Worm (Caenorhabditis elegans) whole organism, L2 larva: Measurements from ENCODE around the gene C08F11.10.

Experiments
- C34F6.9 ChIP-seq: fragments of 150-350 bp; optimal IDR thresholded peaks from 2 replicates; lab custom pipeline; 2014; ENCODE audit warnings: missing biosample characterization, missing genetic modification characterization
- F13H6.1 ChIP-seq: sonication (generic microtip); optimal IDR thresholded peaks from 2 replicates; lab custom pipeline; 2016; ENCODE audit warnings: missing genetic modification characterization, missing compliant biosample characterization
- R02D3.7 ChIP-seq: fragments of 150-350 bp; optimal IDR thresholded peaks from 2 replicates; lab custom pipeline; 2014; ENCODE audit warnings: missing biosample characterization, missing genetic modification characterization
- Y55F3AM.14 ChIP-seq: fragments of 200-800 bp; sonication (Bioruptor generic); optimal IDR thresholded peaks from 2 replicates; lab custom pipeline; 2018; ENCODE audit warnings: mild to moderate bottlenecking, missing genetic modification characterization, missing compliant biosample characterization
- aly-2 ChIP-seq: fragments of 150-350 bp; optimal IDR thresholded peaks from 2 replicates; lab custom pipeline; 2014; ENCODE audit warnings: missing biosample characterization, missing genetic modification characterization
- ama-1 ChIP-seq: fragments of 150-350 bp; optimal IDR thresholded peaks from 2 replicates; lab custom pipeline; 2018; ENCODE audit warnings: inconsistent platforms
- blmp-1 ChIP-seq: sonication (generic microtip); optimal IDR thresholded peaks from 2 replicates; lab custom pipeline; 2017; ENCODE audit warnings: missing genetic modification characterization, mild to moderate bottlenecking, missing compliant biosample characterization, antibody characterized with exemption, moderate library complexity; ENCODE audit not compliant: insufficient read depth
- ceh-82 ChIP-seq: fragments of 150-350 bp; optimal IDR thresholded peaks from 2 replicates; lab custom pipeline; 2014; ENCODE audit warnings: missing biosample characterization, missing genetic modification characterization
- dmd-4 ChIP-seq: sonication (generic microtip); optimal IDR thresholded peaks from 2 replicates; lab custom pipeline; 2017; ENCODE audit warnings: missing biosample characterization, missing genetic modification characterization
- egl-27 ChIP-seq: sonication (generic microtip); optimal IDR thresholded peaks from 3 replicates; lab custom pipeline; 2017; ENCODE audit warnings: missing biosample characterization, missing genetic modification reagents, missing genetic modification characterization
- elt-1 ChIP-seq: fragments of 150-350 bp; optimal IDR thresholded peaks from 2 replicates; lab custom pipeline; 2014; ENCODE audit warnings: missing biosample characterization, missing genetic modification characterization
- elt-3 ChIP-seq: sonication (generic microtip); optimal IDR thresholded peaks from 2 replicates; lab custom pipeline; 2017; ENCODE audit warnings: missing biosample characterization, missing genetic modification characterization
- fos-1 ChIP-seq: fragments of 150-350 bp; optimal IDR thresholded peaks from 2 replicates; lab custom pipeline; 2014; ENCODE audit warnings: missing biosample characterization, missing genetic modification characterization
- gmeb-1 ChIP-seq: fragments of 150-350 bp; optimal IDR thresholded peaks from 2 replicates; lab custom pipeline; 2014; ENCODE audit warnings: missing biosample characterization, missing genetic modification characterization
- lin-11 ChIP-seq: fragments of 150-350 bp; sonication (generic microtip); optimal IDR thresholded peaks from 2 replicates; lab custom pipeline; 2014; ENCODE audit warnings: missing biosample characterization, missing genetic modification characterization, inconsistent platforms, mixed read lengths
- lin-13 ChIP-seq: fragments of 150-350 bp; optimal IDR thresholded peaks from 2 replicates; lab custom pipeline; 2014; ENCODE audit warnings: missing biosample characterization, missing genetic modification reagents, missing genetic modification characterization
- lin-39 ChIP-seq: fragments of 150-350 bp; optimal IDR thresholded peaks from 2 replicates; lab custom pipeline; 2014; ENCODE audit warnings: missing biosample characterization, missing genetic modification reagents, missing genetic modification characterization
- lsy-2 ChIP-seq, 2 experiments: fragments of 150-350 bp in 1 of 2; sonication (generic microtip) in 1 of 2; optimal IDR thresholded peaks; 2 replicates each; lab custom pipeline; 2014 to 2017; ENCODE audit warnings: missing biosample characterization in 2 of 2, missing genetic modification characterization in 2 of 2
- mab-5 ChIP-seq: fragments of 150-350 bp; optimal IDR thresholded peaks from 2 replicates; lab custom pipeline; 2014; ENCODE audit warnings: missing biosample characterization, missing genetic modification characterization
- mbf-1 ChIP-seq: sonication (generic microtip); optimal IDR thresholded peaks from 2 replicates; lab custom pipeline; 2017; ENCODE audit warnings: missing biosample characterization, missing genetic modification characterization
- mdl-1 ChIP-seq, 2 experiments: fragments of 150-350 bp in 1 of 2; sonication (generic microtip) in 1 of 2; optimal IDR thresholded peaks; 2 replicates each; lab custom pipeline; 2017; ENCODE audit warnings: missing biosample characterization in 2 of 2, missing genetic modification characterization in 2 of 2
- nhr-10 ChIP-seq: sonication (generic microtip); optimal IDR thresholded peaks from 2 replicates; lab custom pipeline; 2017; ENCODE audit warnings: missing biosample characterization, missing genetic modification characterization
- nhr-11 ChIP-seq: fragments of 150-350 bp; optimal IDR thresholded peaks from 2 replicates; lab custom pipeline; 2014; ENCODE audit warnings: missing biosample characterization, missing genetic modification characterization
- nhr-12 ChIP-seq: fragments of 150-350 bp; optimal IDR thresholded peaks from 2 replicates; lab custom pipeline; 2014; ENCODE audit warnings: missing biosample characterization, missing genetic modification characterization
- nhr-129 ChIP-seq: fragments of 150-350 bp; optimal IDR thresholded peaks from 2 replicates; lab custom pipeline; 2014; ENCODE audit warnings: missing biosample characterization, missing genetic modification characterization
- nhr-21 ChIP-seq: fragments of 150-350 bp; optimal IDR thresholded peaks from 2 replicates; lab custom pipeline; 2014; ENCODE audit warnings: missing biosample characterization, missing genetic modification characterization
- nhr-23 ChIP-seq: fragments of 150-350 bp; optimal IDR thresholded peaks from 2 replicates; lab custom pipeline; 2014; ENCODE audit warnings: missing biosample characterization, missing genetic modification reagents, missing genetic modification characterization
- nhr-25 ChIP-seq: fragments of 150-350 bp; sonication (generic microtip); optimal IDR thresholded peaks from 3 replicates; lab custom pipeline; 2014; ENCODE audit warnings: missing biosample characterization, missing genetic modification characterization
- nhr-6 ChIP-seq: fragments of 150-350 bp; optimal IDR thresholded peaks from 2 replicates; lab custom pipeline; 2014; ENCODE audit warnings: missing biosample characterization, missing genetic modification characterization
- peb-1 ChIP-seq: fragments of 150-350 bp; optimal IDR thresholded peaks from 2 replicates; lab custom pipeline; 2014; ENCODE audit warnings: missing biosample characterization, missing genetic modification characterization
- sem-4 ChIP-seq: fragments of 150-350 bp; optimal IDR thresholded peaks from 2 replicates; lab custom pipeline; 2014; ENCODE audit warnings: missing biosample characterization, missing genetic modification reagents, missing genetic modification characterization
- skn-1 ChIP-seq: sonication (generic microtip); optimal IDR thresholded peaks from 2 replicates; lab custom pipeline; 2017; ENCODE audit warnings: missing biosample characterization, missing genetic modification characterization
- sma-3 ChIP-seq: sonication (generic microtip); optimal IDR thresholded peaks from 2 replicates; lab custom pipeline; 2016; ENCODE audit warnings: missing genetic modification reagents, missing genetic modification characterization, missing compliant biosample characterization
- snpc-4 ChIP-seq: fragments of 150-350 bp; optimal IDR thresholded peaks from 2 replicates; lab custom pipeline; 2014; ENCODE audit warnings: missing biosample characterization, missing genetic modification characterization
- unc-39 ChIP-seq: fragments of 150-350 bp; optimal IDR thresholded peaks from 2 replicates; lab custom pipeline; 2014; ENCODE audit warnings: missing biosample characterization, missing genetic modification characterization
- unc-55 ChIP-seq: fragments of 150-350 bp; sonication (generic microtip); optimal IDR thresholded peaks from 3 replicates; lab custom pipeline; 2014; ENCODE audit warnings: missing biosample characterization, missing genetic modification reagents, missing genetic modification characterization
- unc-62 ChIP-seq: fragments of 150-350 bp; optimal IDR thresholded peaks from 2 replicates; lab custom pipeline; 2014; ENCODE audit warnings: missing biosample characterization, missing genetic modification reagents, missing genetic modification characterization
- zag-1 ChIP-seq: fragments of 150-350 bp; optimal IDR thresholded peaks from 2 replicates; lab custom pipeline; 2014; ENCODE audit warnings: missing biosample characterization, missing genetic modification characterization
- ztf-1 ChIP-seq: fragments of 200-800 bp; sonication (Bioruptor generic); conservative IDR thresholded peaks from 2 replicates; pipeline ENCODE4 v1.3.6; 2022; ENCODE audit warnings: missing genetic modification characterization, missing compliant biosample characterization
- ztf-11 ChIP-seq: sonication (generic microtip); optimal IDR thresholded peaks from 2 replicates; lab custom pipeline; 2017; ENCODE audit warnings: missing biosample characterization, missing genetic modification characterization
- ztf-4 ChIP-seq: fragments of 150-350 bp; optimal IDR thresholded peaks from 2 replicates; lab custom pipeline; 2014; ENCODE audit warnings: missing biosample characterization, missing genetic modification characterization

C08F11.10 gene

ce11 chrIV:13679495-13679894, 30.5 kb upstream of the C08F11.10 start:
- no peak for TF ChIP-seq ceh-82 (tag; lab: Kevin White, UChicago)
- TF ChIP-seq nhr-6, result no peak
- no peak for TF ChIP-seq peb-1 (tag; lab: Kevin White, UChicago)
- no peak for TF ChIP-seq skn-1 (tag; lab: Kevin White, UChicago)
- TF ChIP-seq mbf-1 (tag; lab: Kevin White, UChicago), result no peak
- TF ChIP-seq mab-5, result no peak
- TF ChIP-seq nhr-11 (tag; lab: Kevin White, UChicago), result no peak
- no peak for TF ChIP-seq blmp-1 (tag; lab: Kevin White, UChicago)
- no peak for TF ChIP-seq nhr-21 (tag; lab: Kevin White, UChicago)
- no peak for TF ChIP-seq nhr-23 (tag; lab: Kevin White, UChicago)
- no peak for TF ChIP-seq unc-55 (GFP tag; lab: Kevin White, UChicago)
- TF ChIP-seq aly-2, result no peak

DNA sequence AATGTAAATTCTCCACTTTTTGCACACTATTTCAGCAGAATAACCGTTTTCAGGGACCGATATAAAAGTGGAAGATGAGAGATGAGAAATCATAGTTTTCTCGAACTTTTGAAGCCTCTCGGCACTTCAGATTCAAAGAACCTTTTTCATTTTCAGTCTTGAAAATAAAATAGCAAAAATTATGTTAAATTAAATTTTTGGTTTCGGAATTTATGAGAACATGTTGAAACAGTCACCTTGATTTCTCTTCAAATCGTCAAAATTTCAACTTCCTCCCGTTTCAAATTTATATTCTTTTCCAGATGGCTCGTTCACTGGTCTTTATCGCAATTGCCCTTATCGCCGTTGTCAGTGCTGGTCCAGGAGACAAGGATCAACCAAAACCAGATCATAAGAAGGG, 29.6 kb upstream of the C08F11.10 start, which contains the start of gene srlf-26:
Gene srlf-26, plus strand, starts transcription at position 301 of the 400 bp plus-strand sequence.
- no peak for TF ChIP-seq ama-1
- no peak for TF ChIP-seq lin-11
- TF ChIP-seq elt-1 (tag; lab: Kevin White, UChicago), result no peak
- TF ChIP-seq nhr-25, result no peak
- no peak for TF ChIP-seq ceh-82 (tag; lab: Kevin White, UChicago)
- no peak for TF ChIP-seq egl-27
- TF ChIP-seq mab-5, result no peak
- no peak for TF ChIP-seq lin-39 (tag; lab: Kevin White, UChicago)
- no peak for TF ChIP-seq ztf-1
- TF ChIP-seq peb-1 (tag; lab: Kevin White, UChicago), result no peak
- no peak for TF ChIP-seq nhr-12 (tag; lab: Kevin White, UChicago)
- no peak for TF ChIP-seq dmd-4 (tag; lab: Kevin White, UChicago)
- no peak for TF ChIP-seq F13H6.1 (tag; lab: Kevin White, UChicago)
- TF ChIP-seq unc-39, result no peak
- TF ChIP-seq sma-3 (GFP tag; lab: Kevin White, UChicago), result no peak
- TF ChIP-seq nhr-23 (tag; lab: Kevin White, UChicago), result no peak

ce11 chrIV:13673504-13673903, 24.5 kb upstream of the C08F11.10 start, which contains the start of gene oac-48:
Gene oac-48 (plus strand): TSS chrIV:13673804.
- TF ChIP-seq unc-39, result no peak
- TF ChIP-seq mab-5, result no peak
- TF ChIP-seq R02D3.7 (tag; lab: Kevin White, UChicago), result no peak
- no peak for TF ChIP-seq ama-1
- TF ChIP-seq ztf-11 (tag; lab: Kevin White, UChicago), result no peak
- no peak for TF ChIP-seq sem-4 (tag; lab: Kevin White, UChicago)
- TF ChIP-seq fos-1 (tag; lab: Kevin White, UChicago), result no peak
- no peak for TF ChIP-seq ztf-4 (tag; lab: Kevin White, UChicago)
- no peak for TF ChIP-seq lin-13
- no peak for TF ChIP-seq skn-1 (tag; lab: Kevin White, UChicago)
- no peak for TF ChIP-seq zag-1 (tag; lab: Kevin White, UChicago)
- TF ChIP-seq nhr-10, result no peak
- no peak for TF ChIP-seq ztf-1
- TF ChIP-seq, all 48 proteins: peak for 0

DNA sequence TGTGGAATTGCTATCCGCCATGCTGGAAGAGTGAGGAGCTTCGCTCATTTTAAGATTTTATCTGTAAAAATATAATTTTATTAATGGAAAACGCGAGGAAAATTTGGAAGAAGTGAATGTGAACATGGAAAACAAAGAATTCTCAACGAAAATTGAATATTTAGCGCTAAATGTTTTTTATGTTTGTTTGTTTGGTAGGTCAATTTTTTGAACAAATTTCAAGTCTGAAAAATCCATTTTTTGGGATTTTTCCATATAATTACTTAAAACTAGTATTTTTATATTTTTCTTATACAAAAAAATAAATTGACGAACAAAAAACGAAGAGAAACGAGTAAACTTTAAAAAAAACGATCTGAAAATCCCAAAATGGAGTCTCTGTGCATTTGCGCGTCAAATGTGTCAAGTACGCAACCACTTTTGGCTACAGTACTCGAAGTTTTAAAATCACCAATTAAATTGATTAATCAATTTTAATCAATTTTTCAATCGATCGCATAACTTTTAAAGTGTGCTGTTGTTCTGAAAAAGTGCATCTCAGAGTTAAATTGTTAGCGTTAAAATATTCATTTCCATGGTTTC, 17.9 kb upstream of the C08F11.10 start, which contains the start of gene fbxa-215:
Gene fbxa-215, minus strand, starts transcription at position 61 of the 582 bp plus-strand sequence.
- TF ChIP-seq nhr-129 (tag; lab: Kevin White, UChicago) (no peak), gmeb-1 (tag; lab: Kevin White, UChicago) (no peak)

ce11 chrIV:13665073-13665472, 16.0 kb upstream of the C08F11.10 start:
- TF ChIP-seq nhr-6, result no peak
- TF ChIP-seq, all 48 proteins: peak for 0

DNA sequence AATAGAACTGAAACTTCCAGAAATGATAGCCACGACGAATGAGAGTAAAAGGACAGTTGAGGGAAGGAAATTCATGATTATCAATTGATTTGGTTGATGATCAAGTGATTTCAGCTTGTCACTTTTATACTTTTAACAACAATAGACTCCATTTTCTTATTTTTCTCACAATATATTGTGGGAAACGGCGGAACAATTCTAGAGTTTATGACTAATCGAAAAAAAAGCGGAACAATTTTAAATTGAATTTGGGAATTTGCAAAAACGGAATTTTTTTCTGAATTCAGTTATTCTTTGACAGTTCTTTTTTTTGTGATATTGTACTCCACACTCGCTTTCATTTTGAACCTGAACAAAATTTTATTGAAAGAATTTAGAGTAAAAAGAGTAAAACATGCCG, 15.1 kb upstream of the C08F11.10 start, which contains the start of gene Y45F10C.4:
Gene Y45F10C.4, minus strand, starts transcription at position 101 of the 400 bp plus-strand sequence.
- TF ChIP-seq lin-39 (tag; lab: Kevin White, UChicago) (no peak), unc-62 (GFP tag; lab: Kevin White, UChicago) (no peak), elt-3 (tag; lab: Kevin White, UChicago) (no peak), Y55F3AM.14 (GFP tag; lab: Kevin White, UChicago) (no peak), nhr-25 (no peak), unc-39 (no peak), nhr-11 (tag; lab: Kevin White, UChicago) (no peak), nhr-12 (tag; lab: Kevin White, UChicago) (no peak), ztf-11 (tag; lab: Kevin White, UChicago) (no peak), zag-1 (tag; lab: Kevin White, UChicago) (no peak), gmeb-1 (tag; lab: Kevin White, UChicago) (no peak), ama-1 (no peak), nhr-129 (tag; lab: Kevin White, UChicago) (no peak), snpc-4 (tag; lab: Kevin White, UChicago) (no peak), C34F6.9 (no peak), mdl-1 (tag; optimal IDR thresholded peaks at IDR 0.05; lab: Kevin White, UChicago) (no peak), lsy-2 (tag; optimal IDR thresholded peaks at IDR 0.05; lab: Kevin White, UChicago) (no peak)
